Fruit fly (Drosophila melanogaster): ENCODE data around the gene CG31522.
A peak's percentile ranks its signal among the peaks of the same experiment; 100 is the strongest.

The CG31522 gene

DNA sequence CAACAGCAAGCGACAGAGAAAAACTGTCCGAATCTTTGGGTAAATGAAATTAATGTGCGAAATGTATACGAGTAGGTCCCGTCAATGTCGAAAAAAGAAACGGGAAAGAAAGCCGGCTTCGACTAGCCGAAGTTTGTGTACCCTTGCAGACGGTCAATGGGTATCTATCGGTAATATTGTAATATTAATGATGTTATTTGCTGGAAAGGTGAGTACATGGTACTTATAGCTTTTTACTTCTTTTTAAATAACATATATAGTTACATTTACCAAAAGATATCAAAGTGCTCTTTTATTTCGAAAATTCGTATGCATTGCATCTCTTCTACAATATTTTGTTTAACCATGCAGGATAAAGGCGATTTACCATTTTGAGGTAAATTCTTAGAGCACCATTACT is 13.3 kb upstream of the CG31522 start:
- TF ChIP-seq kay (GFP tag; ENCODE audit: borderline replicate concordance) (peak; percentile 11), CG7045 (GFP tag; optimal IDR thresholded peaks at IDR 0.05) (no peak), CG5204 (GFP tag; optimal IDR thresholded peaks at IDR 0.05) (no peak), ovo (GFP tag; optimal IDR thresholded peaks at IDR 0.05) (no peak), pad (GFP tag; optimal IDR thresholded peaks at IDR 0.05) (peak; percentile 49), Clk (GFP tag; optimal IDR thresholded peaks at IDR 0.05) (no peak), Crg-1 (GFP tag; optimal IDR thresholded peaks at IDR 0.05) (no peak), bab1 (GFP tag; optimal IDR thresholded peaks at IDR 0.05) (no peak), CG14711 (tag; optimal IDR thresholded peaks at IDR 0.05) (no peak), CG11617 (GFP tag; optimal IDR thresholded peaks at IDR 0.05) (no peak)

DNA sequence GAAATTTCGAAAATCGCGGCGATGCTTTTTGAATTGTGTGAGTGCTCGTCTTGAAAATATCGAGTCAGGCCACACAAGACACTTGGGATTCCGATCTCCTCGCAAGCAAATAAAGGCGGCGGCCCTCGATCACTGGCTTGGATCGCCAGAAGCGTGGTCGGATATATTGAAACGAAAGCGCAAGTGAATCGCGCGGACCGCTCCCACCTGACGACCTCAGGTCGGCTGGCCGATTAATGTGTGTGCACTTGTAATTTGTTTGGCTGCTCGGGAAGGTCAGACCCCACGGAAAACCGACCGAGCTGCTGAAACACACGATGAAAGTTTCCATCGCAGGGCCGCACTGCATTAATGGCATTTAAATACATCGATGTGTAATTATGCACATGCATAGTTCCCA is 12.7 kb upstream of the CG31522 start:
- TF ChIP-seq CG12768 (GFP tag; optimal IDR thresholded peaks at IDR 0.05) (peak; percentile 33), kay (GFP tag; ENCODE audit: borderline replicate concordance) (no peak), toe (GFP tag; optimal IDR thresholded peaks at IDR 0.05) (no peak)

DNA sequence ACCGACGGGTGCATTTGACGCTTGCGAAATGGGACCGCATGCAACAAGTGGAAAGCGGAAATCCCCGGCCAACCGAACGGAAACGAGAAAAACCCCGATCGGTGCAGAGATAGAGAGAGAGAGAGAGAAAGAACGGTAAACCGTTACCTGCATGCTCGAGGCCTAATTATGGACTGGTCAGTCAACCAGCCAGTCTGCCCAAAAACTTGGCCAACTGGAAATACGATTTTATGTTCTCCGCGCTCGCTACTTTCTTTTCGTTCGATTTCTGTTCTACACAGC is 10.0 kb upstream of the CG31522 start:
- no peak for TF ChIP-seq CG33017 (tag; optimal IDR thresholded peaks at IDR 0.05)
- TF ChIP-seq cnc (optimal IDR thresholded peaks at IDR 0.05) = no peak
- no peak for TF ChIP-seq CG11617 (GFP tag; optimal IDR thresholded peaks at IDR 0.05)
- TF ChIP-seq Mnt (GFP tag; optimal IDR thresholded peaks at IDR 0.05) = no peak
- TF ChIP-seq CG5204 (GFP tag; optimal IDR thresholded peaks at IDR 0.05) = no peak
- no peak for TF ChIP-seq tj (GFP tag; optimal IDR thresholded peaks at IDR 0.05)
- no peak for TF ChIP-seq CG7101 (tag; optimal IDR thresholded peaks at IDR 0.05)
- no peak for TF ChIP-seq kay (GFP tag; ENCODE audit: borderline replicate concordance)
- TF ChIP-seq Crg-1 (GFP tag; optimal IDR thresholded peaks at IDR 0.05) = no peak
- TF ChIP-seq CG14711 (tag; optimal IDR thresholded peaks at IDR 0.05) = no peak
- TF ChIP-seq ovo (GFP tag; optimal IDR thresholded peaks at IDR 0.05) = no peak
- TF ChIP-seq Clk (GFP tag; optimal IDR thresholded peaks at IDR 0.05) = no peak
- no peak for TF ChIP-seq CG7045 (GFP tag; optimal IDR thresholded peaks at IDR 0.05)
- no peak for TF ChIP-seq bab1 (GFP tag; optimal IDR thresholded peaks at IDR 0.05)
- TF ChIP-seq cic (GFP tag; optimal IDR thresholded peaks at IDR 0.05) = no peak
- TF ChIP-seq toe (GFP tag; optimal IDR thresholded peaks at IDR 0.05) = no peak
- no peak for TF ChIP-seq pad (GFP tag; optimal IDR thresholded peaks at IDR 0.05)
- TF ChIP-seq CG1620 (GFP tag; optimal IDR thresholded peaks at IDR 0.05) = no peak
- no peak for TF ChIP-seq Hr96 (GFP tag; optimal IDR thresholded peaks at IDR 0.05)
- TF ChIP-seq CG12768 (GFP tag; optimal IDR thresholded peaks at IDR 0.05) = no peak

DNA sequence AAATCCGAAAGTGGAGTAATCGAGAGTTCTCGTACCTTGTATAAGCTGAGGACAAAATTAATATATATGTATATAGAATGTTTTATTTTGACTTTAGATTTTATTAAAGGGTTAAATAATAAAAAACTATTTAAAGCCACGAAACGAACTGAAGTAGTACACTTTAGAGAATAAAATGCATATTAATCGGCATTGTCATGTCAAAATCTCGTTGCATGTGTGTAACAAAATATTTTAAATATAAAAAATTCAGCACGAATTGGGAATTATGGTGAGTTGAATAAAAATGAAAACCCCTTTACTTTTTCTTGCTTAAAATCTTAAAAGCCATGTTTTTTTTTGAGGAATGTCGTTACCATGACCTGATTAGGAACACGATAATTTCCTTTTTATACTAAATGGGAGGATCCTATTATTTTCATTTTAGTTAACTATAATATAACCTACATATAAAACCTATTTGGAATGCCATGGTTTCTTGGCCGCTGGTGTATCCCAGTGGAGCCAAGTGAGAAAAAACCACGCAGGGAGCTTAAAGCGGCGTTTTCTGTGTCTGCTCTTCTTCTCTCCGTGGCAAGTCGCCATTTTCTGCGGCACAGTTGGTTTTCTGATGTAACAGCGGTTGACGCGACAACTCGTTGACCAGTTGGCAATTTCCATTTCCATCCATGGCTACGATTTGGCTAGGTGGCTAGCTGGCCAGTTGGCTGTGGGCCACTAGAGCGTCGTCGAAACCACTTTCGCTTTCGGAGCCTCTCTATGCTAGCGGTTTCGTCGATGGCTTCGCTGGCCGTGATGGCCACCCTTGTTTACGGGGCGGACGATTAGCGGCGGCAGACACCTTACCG is 9.4 kb upstream of the CG31522 start:
- TF ChIP-seq CG11617 (GFP tag; optimal IDR thresholded peaks at IDR 0.05) (no peak), Crg-1 (GFP tag; optimal IDR thresholded peaks at IDR 0.05) (no peak), CG5204 (GFP tag; optimal IDR thresholded peaks at IDR 0.05) (no peak), Mnt (GFP tag; optimal IDR thresholded peaks at IDR 0.05) (no peak), kay (GFP tag; ENCODE audit: borderline replicate concordance) (peak; percentile 70), CG14711 (tag; optimal IDR thresholded peaks at IDR 0.05) (no peak)

DNA sequence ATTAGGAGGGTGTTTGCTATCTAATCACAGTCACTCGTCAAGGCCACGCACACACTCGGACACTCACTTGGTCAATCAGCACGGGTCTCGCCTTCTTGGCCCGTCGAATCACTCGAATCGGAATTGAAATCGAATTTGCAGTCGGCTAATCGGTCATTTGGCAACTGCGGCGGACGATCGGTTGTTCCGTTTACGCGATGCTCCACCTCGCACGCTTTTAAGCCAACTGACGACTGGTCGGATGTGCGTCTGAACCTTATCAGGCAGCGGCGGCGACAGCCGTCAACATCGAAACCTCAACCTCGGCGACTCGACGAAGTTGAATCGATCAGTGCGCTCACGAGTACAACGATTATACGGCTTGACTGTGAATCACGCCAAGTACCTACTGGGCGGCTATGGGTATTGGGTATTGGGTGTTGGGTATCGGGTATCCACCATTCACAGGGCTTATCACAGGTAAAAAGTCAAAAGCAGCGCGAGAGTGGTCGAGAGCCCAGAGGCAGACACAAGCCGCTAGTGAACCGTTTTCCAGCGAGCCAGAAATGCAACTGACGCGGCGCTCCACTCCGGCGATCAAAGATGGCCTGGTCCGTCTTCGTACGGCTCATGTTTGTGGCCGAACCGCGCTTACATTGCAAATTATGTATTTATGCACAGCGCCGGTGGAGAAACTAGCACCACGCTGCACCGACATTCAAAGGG is 8.5 kb upstream of the CG31522 start:
- TF ChIP-seq CG5204 (GFP tag; optimal IDR thresholded peaks at IDR 0.05) (no peak), CG1620 (GFP tag; optimal IDR thresholded peaks at IDR 0.05) (peak; percentile 8), cic (GFP tag; optimal IDR thresholded peaks at IDR 0.05) (peak; percentile 86), CG12768 (GFP tag; optimal IDR thresholded peaks at IDR 0.05) (peak; percentile 60), tj (GFP tag; optimal IDR thresholded peaks at IDR 0.05) (peak; percentile 90), Crg-1 (GFP tag; optimal IDR thresholded peaks at IDR 0.05) (peak; percentile 15), cnc (optimal IDR thresholded peaks at IDR 0.05) (no peak), CG7045 (GFP tag; optimal IDR thresholded peaks at IDR 0.05) (peak; percentile 23), toe (GFP tag; optimal IDR thresholded peaks at IDR 0.05) (no peak), pad (GFP tag; optimal IDR thresholded peaks at IDR 0.05) (no peak), bab1 (GFP tag; optimal IDR thresholded peaks at IDR 0.05) (peak; percentile 3), ovo (GFP tag; optimal IDR thresholded peaks at IDR 0.05) (no peak), CG11617 (GFP tag; optimal IDR thresholded peaks at IDR 0.05) (peak; percentile 29), CG14711 (tag; optimal IDR thresholded peaks at IDR 0.05) (peak; percentile 30), Mnt (GFP tag; optimal IDR thresholded peaks at IDR 0.05) (peak; percentile 79), CG33017 (tag; optimal IDR thresholded peaks at IDR 0.05) (peak; percentile 59), CG7101 (tag; optimal IDR thresholded peaks at IDR 0.05) (peak; percentile 24), Clk (GFP tag; optimal IDR thresholded peaks at IDR 0.05) (peak; percentile 15), Hr96 (GFP tag; optimal IDR thresholded peaks at IDR 0.05) (no peak), kay (GFP tag; ENCODE audit: borderline replicate concordance) (peak; percentile 11)

DNA sequence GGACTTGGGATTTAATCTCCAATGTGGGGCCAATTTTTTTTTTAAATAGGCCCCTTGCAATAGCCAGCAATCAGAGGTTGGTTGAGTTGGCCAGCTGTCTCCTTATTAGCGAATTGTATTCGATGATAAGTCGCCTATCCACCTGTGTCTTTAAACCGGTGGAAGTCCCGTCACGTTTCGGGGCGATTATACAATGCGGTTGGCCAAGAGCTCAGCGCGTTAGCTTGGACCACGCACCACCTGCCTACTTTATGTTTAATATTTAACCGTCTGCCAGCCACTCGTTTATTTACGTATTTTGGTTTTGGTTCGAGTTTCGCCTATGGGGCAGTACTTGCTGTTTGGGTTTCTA is 8.0 kb upstream of the CG31522 start:
- no peak for TF ChIP-seq CG7045 (GFP tag; optimal IDR thresholded peaks at IDR 0.05)
- TF ChIP-seq CG5204 (GFP tag; optimal IDR thresholded peaks at IDR 0.05) = no peak
- no peak for TF ChIP-seq Clk (GFP tag; optimal IDR thresholded peaks at IDR 0.05)
- TF ChIP-seq CG1620 (GFP tag; optimal IDR thresholded peaks at IDR 0.05) = no peak
- TF ChIP-seq ovo (GFP tag; optimal IDR thresholded peaks at IDR 0.05) = no peak
- no peak for TF ChIP-seq CG11617 (GFP tag; optimal IDR thresholded peaks at IDR 0.05)
- TF ChIP-seq CG12768 (GFP tag; optimal IDR thresholded peaks at IDR 0.05) = no peak
- no peak for TF ChIP-seq CG14711 (tag; optimal IDR thresholded peaks at IDR 0.05)
- TF ChIP-seq Mnt (GFP tag; optimal IDR thresholded peaks at IDR 0.05) = no peak
- TF ChIP-seq CG33017 (tag; optimal IDR thresholded peaks at IDR 0.05) = no peak
- TF ChIP-seq cic (GFP tag; optimal IDR thresholded peaks at IDR 0.05) = no peak
- TF ChIP-seq Crg-1 (GFP tag; optimal IDR thresholded peaks at IDR 0.05) = no peak
- TF ChIP-seq bab1 (GFP tag; optimal IDR thresholded peaks at IDR 0.05) = no peak
- TF ChIP-seq toe (GFP tag; optimal IDR thresholded peaks at IDR 0.05) = no peak
- TF ChIP-seq CG7101 (tag; optimal IDR thresholded peaks at IDR 0.05) = no peak

All from whole organism, adult.